Fruit fly (Drosophila melanogaster) Kc167 (cell line): ENCODE data around the gene Brf.

Source experiments
- Sin3A ChIP-seq: fragments of >200 bp; optimal IDR thresholded peaks from 2 replicates; lab custom pipeline; 2018; ENCODE audit warnings: missing external identifiers
- h ChIP-seq: fragments of >200 bp; optimal IDR thresholded peaks from 3 replicates; lab custom pipeline; 2018; ENCODE audit warnings: missing external identifiers
- insv ChIP-seq: fragments of >200 bp; optimal IDR thresholded peaks from 3 replicates; lab custom pipeline; 2018; ENCODE audit warnings: missing external identifiers
- psq ChIP-seq: fragments of >200 bp; optimal IDR thresholded peaks from 2 replicates; lab custom pipeline; 2017; ENCODE audit warnings: missing external identifiers
- ttk ChIP-seq: sonication (Bioruptor generic); optimal IDR thresholded peaks from 2 replicates; lab custom pipeline; 2017; ENCODE audit warnings: missing external identifiers

DNA sequence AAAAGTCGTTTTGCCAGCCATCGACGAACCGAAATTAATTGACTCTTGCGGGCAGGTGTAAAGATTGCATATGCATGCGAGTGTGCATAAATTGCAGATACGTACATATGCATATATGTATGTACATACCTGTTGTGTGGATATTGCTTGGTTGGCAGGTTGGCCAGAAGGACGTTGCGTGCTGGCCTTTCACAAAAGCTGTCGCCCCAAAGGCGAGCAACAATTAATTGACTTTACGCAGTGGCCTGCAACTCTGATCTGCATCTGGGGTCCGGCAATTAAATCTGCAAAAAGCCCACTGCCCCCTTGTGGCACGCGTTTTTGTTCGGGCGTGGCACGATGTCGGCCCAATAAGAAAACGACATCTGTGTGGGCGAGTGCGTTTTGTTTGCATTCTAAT, 42.0 kb upstream of the Brf start:
- TF ChIP-seq insv (lab: Kevin White, UChicago): no peak
- no peak for TF ChIP-seq h (lab: Kevin White, UChicago)
- no peak for TF ChIP-seq ttk (lab: Kevin White, UChicago)
- no peak for TF ChIP-seq Sin3A (lab: Kevin White, UChicago)
- TF ChIP-seq psq (lab: Kevin White, UChicago): no peak
